Fruit fly (Drosophila melanogaster) S2 (cell line): Measurements from ENCODE around the gene CG31815.

Experiments
- CG8478 ChIP-seq: fragments of >200 bp; optimal IDR thresholded peaks from 2 replicates; lab custom pipeline; 2018
- CTCF ChIP-seq, 2 experiments: fragments of >200 bp; optimal IDR thresholded peaks; 2 replicates each; lab custom pipeline; 2018

- TF ChIP-seq CTCF (optimal IDR thresholded peaks at IDR 0.05; lab: Kevin White, UChicago), result no peak
- no peak for TF ChIP-seq CG8478
Observed at dm6 chr2L:16607070-16607469, 1.4 kb downstream of the CG31815 start, which contains the start of gene CG4631.
